Fruit fly (Drosophila melanogaster) whole organism, pupa: ENCODE data around the gene CG31710.

Experiments
- CG8159 ChIP-seq: fragments of 200-800 bp; sonication (Bioruptor generic); optimal IDR thresholded peaks from 3 replicates; lab custom pipeline; 2018; ENCODE audit warnings: missing biosample characterization, mild to moderate bottlenecking, missing genetic modification characterization, moderate library complexity
- CG9948 ChIP-seq: fragments of 200-800 bp; sonication (Bioruptor generic); optimal IDR thresholded peaks from 2 replicates; lab custom pipeline; 2018; ENCODE audit warnings: missing biosample characterization, mild to moderate bottlenecking, missing genetic modification characterization, moderate library complexity

- no peak for TF ChIP-seq CG8159 (tag; lab: Kevin White, UChicago)
- no peak for TF ChIP-seq CG9948 (tag; lab: Kevin White, UChicago)
Observed at dm6 chr2L:9697561-9697960, 8.2 kb downstream of the CG31710 start.
